Fruit fly (Drosophila melanogaster): ENCODE data around the gene CG13887.

Gene CG13887

dm6 chr3L:887423-888097 is 49.9 kb downstream of the CG13887 start (continued):
- TF ChIP-seq sens (GFP tag) (peak; percentile 75), CG34224 (GFP tag; IDR thresholded peaks at IDR 0.05; ENCODE audit: partially characterized antibody) (no peak), Pdp1 (GFP tag; optimal IDR thresholded peaks at IDR 0.05) (peak in 1 of 2 experiments; percentile 55), unc-4 (GFP tag; IDR thresholded peaks at IDR 0.05; ENCODE audit: partially characterized antibody) (no peak), CTCF (GFP tag; optimal IDR thresholded peaks at IDR 0.05) (no peak), GATAe (GFP tag; conservative IDR thresholded peaks at IDR 0.05) (peak; percentile 53; the same call in 1 of the 2 replicates), gce (GFP tag; IDR thresholded peaks at IDR 0.05) (0 out of 3 replicates have a peak, but pooled peaks have one; percentile 12), C15 (GFP tag; IDR thresholded peaks at IDR 0.05) (no peak), exex (tag; optimal IDR thresholded peaks at IDR 0.05) (peak; percentile 95), Hey (tag; optimal IDR thresholded peaks at IDR 0.05) (no peak), prd (optimal IDR thresholded peaks at IDR 0.05) (no peak), prd (GFP tag; IDR thresholded peaks at IDR 0.05) (no peak), NC2β (GFP tag; optimal IDR thresholded peaks at IDR 0.05) (no peak), Vsx1 (GFP tag; optimal IDR thresholded peaks at IDR 0.05) (peak; percentile 50), kni (GFP tag; optimal IDR thresholded peaks at IDR 0.05) (peak; percentile 9), Eip74EF (GFP tag; optimal IDR thresholded peaks at IDR 0.05) (peak in 1 of 2 experiments; percentile 34), Ets65A (GFP tag) (peak; percentile 54), nom (GFP tag; optimal IDR thresholded peaks at IDR 0.05) (peak; percentile 16), pzg (GFP tag; optimal IDR thresholded peaks at IDR 0.05) (no peak)

- TF ChIP-seq ranshi (GFP tag; IDR thresholded peaks at IDR 0.05) = no peak
- TF ChIP-seq CG5953 (GFP tag; IDR thresholded peaks at IDR 0.05) = no peak
- peak in 1 of 2 experiments; percentile 67 for TF ChIP-seq Dfd (GFP tag; optimal IDR thresholded peaks at IDR 0.05)
- TF ChIP-seq cato (GFP tag; optimal IDR thresholded peaks at IDR 0.05; ENCODE audit: borderline replicate concordance) = no peak
These were observed 50.7 kb downstream of the CG13887 start for dm6 chr3L:888372-888771.
